Fruit fly (Drosophila melanogaster) whole organism, prepupa: ENCODE measurements around the gene Shaw.

Experiments used
- CG1621 ChIP-seq: fragments of 200-800 bp; sonication (Bioruptor generic); optimal IDR thresholded peaks from 3 replicates; lab custom pipeline; 2018; ENCODE audit warnings: missing biosample characterization, mild to moderate bottlenecking, missing genetic modification characterization
- CG3032 ChIP-seq: fragments of 200-800 bp; optimal IDR thresholded peaks from 2 replicates; lab custom pipeline; 2019; ENCODE audit warnings: missing biosample characterization, mild to moderate bottlenecking, missing genetic modification characterization, moderate library complexity
- CG6276 ChIP-seq: fragments of 200-800 bp; sonication (Bioruptor generic); optimal IDR thresholded peaks from 2 replicates; lab custom pipeline; 2017; ENCODE audit warnings: missing biosample characterization, mild to moderate bottlenecking, missing genetic modification characterization
- CG6854 ChIP-seq: fragments of 200-800 bp; sonication (Bioruptor generic); optimal IDR thresholded peaks from 2 replicates; lab custom pipeline; 2017; ENCODE audit warnings: missing biosample characterization, mild to moderate bottlenecking, missing genetic modification characterization
- CG7368 ChIP-seq: fragments of 200-800 bp; sonication (Bioruptor generic); optimal IDR thresholded peaks from 3 replicates; lab custom pipeline; 2016; ENCODE audit warnings: missing biosample characterization, missing genetic modification characterization
- Hr38 ChIP-seq: sonication (Bioruptor generic); optimal IDR thresholded peaks from 2 replicates; lab custom pipeline; 2016; ENCODE audit warnings: missing biosample characterization, missing genetic modification characterization
- Hr39 ChIP-seq: fragments of 200-800 bp; sonication (Bioruptor generic); optimal IDR thresholded peaks from 2 replicates; lab custom pipeline; 2016; ENCODE audit warnings: missing biosample characterization, missing genetic modification characterization
- Hr4 ChIP-seq: fragments of 200-800 bp; sonication (Bioruptor generic); optimal IDR thresholded peaks from 3 replicates; lab custom pipeline; 2016; ENCODE audit warnings: missing biosample characterization, missing genetic modification characterization
- OdsH ChIP-seq: fragments of 200-800 bp; sonication (Bioruptor generic); optimal IDR thresholded peaks from 3 replicates; lab custom pipeline; 2016; ENCODE audit warnings: missing biosample characterization, missing genetic modification characterization
- Sox102F ChIP-seq: fragments of 200-800 bp; sonication (Bioruptor generic); optimal IDR thresholded peaks from 2 replicates; lab custom pipeline; 2016; ENCODE audit warnings: missing biosample characterization, mild to moderate bottlenecking, missing genetic modification characterization
- cyc ChIP-seq: fragments of 200-800 bp; sonication (Bioruptor generic); optimal IDR thresholded peaks from 3 replicates; lab custom pipeline; 2016; ENCODE audit warnings: missing biosample characterization, missing genetic modification characterization
- esn ChIP-seq: fragments of 200-800 bp; sonication (Bioruptor generic); optimal IDR thresholded peaks from 2 replicates; lab custom pipeline; 2016; ENCODE audit warnings: missing biosample characterization, mild to moderate bottlenecking, missing genetic modification characterization, moderate library complexity
- salr ChIP-seq, 2 experiments: fragments of 200-800 bp; sonication (Bioruptor generic); optimal IDR thresholded peaks; 3 replicates each; lab custom pipeline; 2016 to 2018; ENCODE audit warnings: missing biosample characterization in 2 of 2, missing genetic modification characterization in 2 of 2, mild to moderate bottlenecking in 1 of 2

- TF ChIP-seq CG1621: no peak
- TF ChIP-seq Hr38 (GFP tag; lab: Kevin White, UChicago): no peak
- no peak for TF ChIP-seq CG6854 (GFP tag; lab: Kevin White, UChicago)
- TF ChIP-seq CG6276 (GFP tag; lab: Kevin White, UChicago): no peak
- no peak for TF ChIP-seq Sox102F
- TF ChIP-seq cyc (GFP tag; lab: Kevin White, UChicago): no peak
- TF ChIP-seq CG7368 (GFP tag; lab: Kevin White, UChicago): no peak
- no peak for TF ChIP-seq esn
- no peak for TF ChIP-seq OdsH (GFP tag; lab: Kevin White, UChicago)
- TF ChIP-seq Hr39 (GFP tag; lab: Kevin White, UChicago): no peak
- no peak for TF ChIP-seq CG3032
- no peak for TF ChIP-seq Hr4 (GFP tag; lab: Kevin White, UChicago)
- TF ChIP-seq salr (GFP tag; optimal IDR thresholded peaks at IDR 0.05; lab: Kevin White, UChicago): no peak
Observed at dm6 chr2L:3681338-3681737, 36.6 kb upstream of the Shaw start.
